Worm (Caenorhabditis elegans) whole organism, young adult: ENCODE measurements around the gene cul-3.

Source experiments
- F37B4.10 ChIP-seq: fragments of 200-800 bp; sonication (Bioruptor generic); IDR thresholded peaks from 2 replicates; pipeline ENCODE4 v1.3.6; 2022; ENCODE audit warnings: missing genetic modification characterization, missing compliant biosample characterization
- akir-1 ChIP-seq: fragments of 200-800 bp; sonication (Bioruptor generic); optimal IDR thresholded peaks from 2 replicates; lab custom pipeline; 2018; ENCODE audit warnings: mild to moderate bottlenecking, missing genetic modification characterization, moderate library complexity, missing compliant biosample characterization
- ama-1 ChIP-seq, 3 experiments: fragments of 150-350 bp in 1 of 3; sonication (generic microtip) in 2 of 3; optimal IDR thresholded peaks; 2 replicates each; lab custom pipeline; 2014 to 2018; ENCODE audit warnings: missing biosample characterization in 2 of 3, missing genetic modification characterization in 2 of 3, missing genetic modification reagents in 2 of 3

DNA sequence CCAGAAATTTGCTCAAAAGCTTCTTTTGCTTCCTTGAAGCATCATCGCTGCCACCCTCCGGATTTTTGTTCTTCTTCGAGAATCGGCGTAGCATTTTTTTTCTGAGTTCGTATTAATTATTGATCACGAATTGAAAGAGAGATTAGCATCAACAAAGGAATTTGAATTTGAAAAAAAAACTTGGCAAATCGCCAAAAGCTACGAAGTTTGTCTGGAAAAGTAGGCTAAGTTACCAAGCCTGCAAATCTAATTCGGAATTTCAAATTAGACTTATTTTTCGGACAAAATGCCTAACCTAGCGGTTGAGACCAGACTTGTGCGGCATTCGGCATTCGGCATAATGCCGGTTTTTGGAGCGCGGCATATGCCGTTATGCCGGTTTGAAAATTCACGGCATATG lies 5.1 kb upstream of the cul-3 start, which contains the start of gene cfap-36:
- TF ChIP-seq ama-1 (optimal IDR thresholded peaks at IDR 0.05; lab: Kevin White, UChicago), result no peak
- no peak for TF ChIP-seq ama-1 (GFP tag; optimal IDR thresholded peaks at IDR 0.05; lab: Kevin White, UChicago)
- no peak for TF ChIP-seq akir-1 (GFP tag; lab: Kevin White, UChicago)
- TF ChIP-seq F37B4.10, result no peak
